Fruit fly (Drosophila melanogaster) Kc167 (cell line): Measurements from ENCODE around the gene CG13392.

Experiments used
- Myc ChIP-seq: fragments of >200 bp; optimal IDR thresholded peaks from 2 replicates; lab custom pipeline; 2017; ENCODE audit warnings: missing external identifiers
- Sin3A ChIP-seq: fragments of >200 bp; optimal IDR thresholded peaks from 2 replicates; lab custom pipeline; 2018; ENCODE audit warnings: missing external identifiers
- h ChIP-seq: fragments of >200 bp; optimal IDR thresholded peaks from 3 replicates; lab custom pipeline; 2018; ENCODE audit warnings: missing external identifiers
- insv ChIP-seq: fragments of >200 bp; optimal IDR thresholded peaks from 3 replicates; lab custom pipeline; 2018; ENCODE audit warnings: missing external identifiers
- psq ChIP-seq: fragments of >200 bp; optimal IDR thresholded peaks from 2 replicates; lab custom pipeline; 2017; ENCODE audit warnings: missing external identifiers
- ttk ChIP-seq: sonication (Bioruptor generic); optimal IDR thresholded peaks from 2 replicates; lab custom pipeline; 2017; ENCODE audit warnings: missing external identifiers

Gene CG13392

DNA sequence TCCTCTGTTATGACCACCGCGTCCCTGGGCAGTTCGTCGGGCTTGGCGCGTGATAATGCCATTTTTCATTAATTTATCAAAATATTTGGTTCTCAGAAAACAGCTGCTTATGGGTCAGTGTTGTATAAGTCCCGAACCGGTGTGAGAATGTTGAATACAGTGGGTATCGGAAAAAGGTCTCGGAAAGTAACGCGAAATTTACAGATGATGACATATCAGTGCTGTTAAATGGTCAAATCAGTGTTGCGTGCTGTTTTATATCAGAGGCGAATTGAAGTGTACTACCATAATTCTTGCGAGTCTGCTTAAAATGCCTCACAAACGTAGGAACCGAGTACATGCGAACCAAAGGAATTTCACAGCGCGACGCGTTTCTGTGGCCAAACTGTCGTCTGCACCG is at the start of gene CG13392, which contains the start of gene Rcd4:
TSS of gene CG13392 (minus strand) at position 162 of the 400 bp plus-strand sequence.
TSS of gene Rcd4 (plus strand) at position 216 of the 400 bp plus-strand sequence.
- TF ChIP-seq h (lab: Kevin White, UChicago) (no peak), psq (no peak), ttk (no peak), insv (lab: Kevin White, UChicago) (no peak), Sin3A (lab: Kevin White, UChicago) (no peak), Myc (lab: Kevin White, UChicago) (no peak)

DNA sequence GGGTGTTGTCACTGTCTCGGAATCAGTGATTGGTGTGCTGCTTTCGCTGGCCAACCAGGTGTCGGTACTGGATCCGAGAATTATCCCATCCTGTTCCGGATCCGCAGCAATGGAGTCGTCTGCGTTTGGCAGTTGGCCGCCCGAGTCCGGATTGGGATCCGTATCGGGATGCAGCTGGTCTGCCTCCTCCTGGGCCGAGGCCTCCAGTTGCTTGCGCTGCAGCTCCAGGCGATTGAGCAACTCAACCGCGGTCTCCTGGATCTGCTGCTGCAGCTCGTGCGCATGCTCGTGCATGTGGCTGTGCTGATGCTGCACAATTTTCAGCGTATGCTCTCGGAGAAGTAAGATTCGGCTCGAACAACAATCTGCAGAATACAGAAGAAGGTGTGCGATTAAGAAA is 49.5 kb upstream of the CG13392 start:
- TF ChIP-seq ttk (no peak), insv (lab: Kevin White, UChicago) (no peak), Myc (lab: Kevin White, UChicago) (no peak), Sin3A (lab: Kevin White, UChicago) (no peak), psq (no peak), h (lab: Kevin White, UChicago) (no peak)

DNA sequence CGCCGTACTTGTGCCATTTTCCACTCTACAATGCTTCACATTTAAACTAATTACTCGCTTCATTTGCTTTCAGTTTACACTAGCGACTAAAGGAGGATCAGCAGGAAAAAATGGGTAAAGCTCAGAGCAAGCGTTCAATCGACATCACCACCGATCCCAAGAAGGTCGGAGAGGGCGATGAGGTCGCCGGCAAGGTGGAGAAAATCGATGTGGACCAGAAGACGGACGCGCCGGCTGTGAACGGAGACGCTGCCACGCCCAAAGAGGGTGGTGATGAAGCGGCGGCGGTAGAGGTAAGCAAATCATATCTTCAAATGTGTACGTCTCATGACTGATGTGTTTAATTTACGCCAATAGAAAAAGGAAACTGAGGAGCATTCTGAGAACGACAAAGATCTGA is 44.2 kb upstream of the CG13392 start:
- TF ChIP-seq ttk (no peak), h (lab: Kevin White, UChicago) (no peak), psq (no peak), insv (lab: Kevin White, UChicago) (no peak), Myc (lab: Kevin White, UChicago) (no peak), Sin3A (lab: Kevin White, UChicago) (no peak)

DNA sequence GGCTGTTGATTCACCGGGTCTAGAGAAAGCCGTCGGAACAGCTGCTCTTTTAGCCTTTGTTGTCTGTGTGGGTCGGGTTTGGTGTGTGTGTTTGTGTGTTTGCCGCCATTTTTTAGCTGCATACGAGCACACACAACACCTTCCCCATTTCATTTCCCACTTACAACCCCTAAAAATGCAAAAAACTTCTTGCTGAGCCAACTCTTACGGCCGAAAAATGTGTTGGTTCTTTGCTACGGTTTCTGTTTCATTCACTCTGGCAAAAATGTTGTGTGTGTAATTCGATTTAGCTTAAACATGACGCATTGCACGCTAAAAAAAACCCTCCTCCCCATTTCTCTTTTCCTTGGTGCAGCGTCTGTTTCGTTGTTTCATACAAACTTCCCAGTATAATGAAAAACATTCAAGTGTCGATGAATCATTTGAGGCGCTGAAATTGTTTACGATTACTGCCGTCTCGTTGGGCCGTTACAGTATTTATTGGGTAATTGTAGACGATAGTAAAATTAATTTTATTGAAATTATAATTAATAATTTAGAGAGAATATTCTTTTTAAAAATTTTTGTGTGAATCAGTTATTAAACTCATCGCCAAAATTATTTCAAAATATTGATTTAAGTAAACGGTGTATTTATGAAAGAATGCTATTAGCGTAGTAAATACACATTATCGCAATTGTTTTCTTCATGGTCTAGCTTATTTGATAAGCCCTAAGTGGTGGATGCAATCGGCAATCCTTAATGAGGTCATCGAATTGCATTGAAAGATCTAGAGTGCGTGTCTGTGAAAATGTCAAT is 43.6 kb upstream of the CG13392 start:
- TF ChIP-seq h (lab: Kevin White, UChicago) (no peak), Sin3A (lab: Kevin White, UChicago) (no peak), psq (no peak), insv (lab: Kevin White, UChicago) (no peak), Myc (lab: Kevin White, UChicago) (no peak), ttk (no peak)

DNA sequence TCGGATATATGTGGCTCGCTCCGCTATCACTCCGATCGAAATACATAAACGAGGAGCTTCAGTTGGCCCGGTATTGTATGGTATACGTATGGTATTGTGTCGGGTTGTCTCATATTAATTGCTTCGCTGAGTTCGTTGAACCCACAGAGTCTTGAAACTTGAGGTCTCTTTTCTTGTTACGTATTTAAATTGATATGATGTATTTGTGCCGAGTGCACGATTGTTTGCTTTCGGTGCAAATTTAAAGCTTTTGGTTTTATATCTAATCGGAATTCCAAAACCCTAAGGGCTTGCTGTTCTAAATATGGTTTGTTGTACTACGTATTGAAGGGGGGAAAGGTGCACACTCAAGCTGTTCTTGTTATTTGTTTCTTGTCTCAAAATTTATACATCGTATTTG is 42.6 kb upstream of the CG13392 start:
- TF ChIP-seq Sin3A (lab: Kevin White, UChicago), result no peak
- TF ChIP-seq ttk, result no peak
- TF ChIP-seq Myc (lab: Kevin White, UChicago), result no peak
- TF ChIP-seq psq, result no peak
- TF ChIP-seq h (lab: Kevin White, UChicago), result no peak
- no peak for TF ChIP-seq insv (lab: Kevin White, UChicago)

DNA sequence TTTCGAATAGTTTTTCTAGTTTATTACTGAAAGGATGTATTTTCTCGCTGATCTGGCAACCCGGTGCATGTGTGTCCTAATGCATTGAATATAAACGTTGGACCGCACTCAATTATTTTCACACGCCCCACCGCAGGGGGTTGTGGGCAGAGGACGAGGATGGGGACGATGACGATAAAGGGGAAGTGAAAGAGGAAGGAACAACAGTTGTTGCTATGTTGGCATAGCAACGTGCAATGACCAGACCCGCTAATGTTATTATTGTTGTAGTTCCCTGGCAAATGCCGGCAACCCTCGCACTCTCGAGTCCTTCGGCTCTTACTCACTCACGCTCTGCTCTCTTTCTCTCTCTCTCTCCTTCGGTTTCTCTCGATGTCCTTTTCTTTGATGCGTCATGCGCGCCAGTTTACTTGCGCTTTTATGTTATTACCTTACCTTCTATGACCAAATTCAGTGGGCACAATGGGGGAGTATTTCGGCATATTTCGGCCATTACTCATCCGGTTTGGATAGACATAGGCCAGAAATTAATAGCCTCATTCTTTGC is 42.1 kb upstream of the CG13392 start:
- TF ChIP-seq h (lab: Kevin White, UChicago) (no peak), Myc (lab: Kevin White, UChicago) (no peak), insv (lab: Kevin White, UChicago) (no peak), Sin3A (lab: Kevin White, UChicago) (no peak), ttk (no peak), psq (no peak)

DNA sequence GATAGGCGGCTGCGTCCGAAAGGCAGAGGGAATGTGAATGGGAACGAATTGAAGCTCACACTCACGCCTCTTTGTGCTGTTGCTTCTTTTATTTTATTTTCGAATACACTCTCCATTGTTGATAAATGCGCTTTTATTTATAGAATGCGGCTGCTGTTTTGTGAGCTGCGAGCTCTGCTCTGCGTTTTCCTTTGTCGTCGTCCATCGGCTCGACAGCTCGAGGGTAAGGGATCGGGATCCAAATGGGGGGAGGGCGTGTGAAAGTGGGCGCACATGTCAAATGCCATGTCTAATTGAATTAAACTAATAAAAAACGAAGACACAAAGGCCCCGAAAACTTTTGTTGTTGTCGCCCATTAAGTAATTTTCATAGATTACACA is 41.5 kb upstream of the CG13392 start:
- TF ChIP-seq insv (lab: Kevin White, UChicago), result no peak
- TF ChIP-seq h (lab: Kevin White, UChicago), result no peak
- TF ChIP-seq psq, result no peak
- TF ChIP-seq Sin3A (lab: Kevin White, UChicago), result no peak
- TF ChIP-seq ttk, result no peak
- no peak for TF ChIP-seq Myc (lab: Kevin White, UChicago)

DNA sequence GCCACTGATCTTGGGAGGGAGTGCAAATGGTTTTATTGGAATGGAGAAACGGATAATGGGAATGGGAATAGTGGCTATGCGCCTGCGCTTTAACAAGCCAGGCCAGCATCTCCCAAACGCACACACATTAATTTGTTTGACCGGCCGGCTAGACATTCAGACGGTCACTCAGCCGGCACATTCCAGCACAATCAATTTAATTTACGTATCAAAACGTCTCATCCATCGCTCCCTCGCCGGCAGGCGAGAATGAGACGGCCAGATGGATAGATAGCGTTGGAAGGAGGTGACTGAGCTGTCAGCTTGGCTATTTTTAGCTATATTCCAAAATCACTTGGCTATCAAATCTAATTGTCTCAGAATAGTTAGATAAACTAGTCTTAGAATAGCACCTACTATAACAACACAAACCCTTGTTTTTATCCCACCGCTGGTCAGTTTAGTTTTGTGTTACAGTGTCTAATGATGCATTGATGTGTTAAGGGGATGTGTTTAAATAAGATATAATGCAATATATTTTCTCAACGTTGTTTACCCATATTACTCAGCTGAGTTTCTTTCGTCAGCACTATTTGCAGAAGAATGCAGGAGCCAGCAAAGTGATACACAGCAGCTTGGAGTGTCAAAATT is 41.0 kb upstream of the CG13392 start:
- TF ChIP-seq Sin3A (lab: Kevin White, UChicago) (no peak), ttk (no peak), insv (lab: Kevin White, UChicago) (no peak), psq (no peak)

DNA sequence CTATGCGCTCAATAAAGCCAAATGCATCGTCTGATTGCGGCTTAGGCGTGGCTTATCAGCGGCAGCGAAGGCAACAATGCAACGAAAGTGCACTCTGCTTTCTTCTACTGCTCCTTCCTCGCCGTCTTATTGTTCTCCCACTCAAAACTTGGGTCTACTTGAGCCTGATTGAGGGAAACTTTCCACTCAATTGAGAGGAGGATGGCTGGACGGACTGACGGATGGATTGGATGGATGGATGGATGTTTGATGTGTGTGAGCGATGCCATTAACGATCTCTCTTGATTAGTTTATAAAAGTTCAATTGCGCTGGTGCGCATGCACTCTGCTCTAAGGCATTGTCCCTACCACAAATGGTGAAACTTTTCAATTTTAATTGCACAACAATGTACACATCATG is 40.4 kb upstream of the CG13392 start:
- no peak for TF ChIP-seq insv (lab: Kevin White, UChicago)
- TF ChIP-seq Sin3A (lab: Kevin White, UChicago), result no peak
- TF ChIP-seq Myc (lab: Kevin White, UChicago), result no peak
- no peak for TF ChIP-seq ttk
- TF ChIP-seq psq, result no peak
- no peak for TF ChIP-seq h (lab: Kevin White, UChicago)

DNA sequence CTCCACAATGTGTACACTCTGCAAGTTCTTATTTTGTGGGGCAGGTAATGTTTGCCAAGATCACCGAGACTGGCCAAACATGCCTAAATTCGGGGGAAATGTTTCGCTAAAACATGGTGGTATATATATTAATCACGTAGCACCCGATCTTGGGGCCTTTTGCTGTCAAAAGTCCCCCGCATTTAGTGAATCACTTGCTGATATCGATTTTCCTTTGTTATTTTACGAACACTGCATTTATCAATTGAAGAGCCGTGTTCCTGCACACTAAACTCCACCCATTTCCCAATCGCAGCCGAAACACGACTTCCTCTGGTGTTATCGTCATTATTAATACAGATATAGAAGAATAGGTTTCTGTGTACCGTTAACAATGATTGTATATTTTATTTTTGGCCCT is 39.1 kb upstream of the CG13392 start:
- TF ChIP-seq insv (lab: Kevin White, UChicago) (no peak), ttk (no peak), Sin3A (lab: Kevin White, UChicago) (no peak), Myc (lab: Kevin White, UChicago) (no peak), psq (no peak), h (lab: Kevin White, UChicago) (no peak)

DNA sequence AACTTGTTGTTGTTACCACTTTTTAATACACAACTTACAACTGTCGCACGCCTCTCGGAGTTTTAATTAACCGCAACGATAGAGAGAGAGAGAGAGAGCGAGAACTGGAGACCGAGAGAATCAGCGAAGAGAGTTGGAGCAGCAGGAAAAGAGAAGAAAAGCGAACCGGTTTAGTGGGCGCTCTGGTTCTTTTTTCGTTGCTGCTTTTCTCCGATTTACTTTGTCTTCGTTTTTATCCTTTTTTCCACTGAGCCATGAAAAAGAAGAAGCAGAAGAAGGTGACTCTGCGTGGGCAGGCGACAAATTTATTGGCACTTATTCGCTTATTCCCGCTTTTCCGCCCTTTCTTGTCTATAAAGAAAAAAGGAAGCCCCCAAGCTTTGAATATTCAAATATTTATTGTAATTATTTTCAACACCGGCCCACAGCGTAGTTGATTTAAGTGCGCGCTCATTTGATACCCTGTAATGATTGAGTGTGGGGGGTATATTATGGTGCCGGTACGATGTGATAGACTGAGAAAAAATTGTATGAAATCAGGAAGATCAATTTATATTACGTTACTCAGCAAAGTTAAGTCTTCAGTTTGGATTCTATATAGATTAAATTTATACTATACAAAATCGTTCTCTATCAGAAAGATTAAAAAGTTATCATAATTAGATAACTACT is 37.8 kb upstream of the CG13392 start:
- TF ChIP-seq Sin3A (lab: Kevin White, UChicago) (no peak), psq (no peak), h (lab: Kevin White, UChicago) (no peak), Myc (lab: Kevin White, UChicago) (no peak), ttk (no peak), insv (lab: Kevin White, UChicago) (no peak)
